Worm (Caenorhabditis elegans): ENCODE measurements around the gene bus-2.

ce11 chrIV:1709695-1710315, 10.1 kb downstream of the bus-2 start, which contains the start of the genes pbs-1 and K08D12.3:
- TF ChIP-seq W03F9.2 (tag; optimal IDR thresholded peaks at IDR 0.05) (peak; percentile 86), dao-5 (tag; optimal IDR thresholded peaks at IDR 0.05) (no peak)
